Fruit fly (Drosophila melanogaster) whole organism, wandering third instar larva: Measurements from ENCODE around the gene wfs1.

ENCODE experiments used
- Abd-B ChIP-seq: fragments of >200 bp; optimal IDR thresholded peaks from 2 replicates; lab custom pipeline; 2017; ENCODE audit warnings: missing biosample characterization, missing genetic modification characterization
- CG32264 ChIP-seq: fragments of 200-800 bp; sonication (Bioruptor generic); optimal IDR thresholded peaks from 2 replicates; lab custom pipeline; 2016; ENCODE audit warnings: missing biosample characterization, missing genetic modification characterization
- CG9705 ChIP-seq: fragments of 200-800 bp; sonication (Bioruptor generic); optimal IDR thresholded peaks from 2 replicates; lab custom pipeline; 2018; ENCODE audit warnings: missing biosample characterization, mild to moderate bottlenecking, missing genetic modification characterization
- CrebA ChIP-seq: fragments of 200-800 bp; sonication (Bioruptor generic); optimal IDR thresholded peaks from 2 replicates; lab custom pipeline; 2016; ENCODE audit warnings: missing biosample characterization, mild to moderate bottlenecking, missing genetic modification characterization, borderline replicate concordance
- Dfd ChIP-seq: fragments of >200 bp; optimal IDR thresholded peaks from 2 replicates; lab custom pipeline; 2017; ENCODE audit warnings: missing biosample characterization, missing genetic modification characterization
- Dif ChIP-seq: fragments of 200-275, 200-300 bp; sonication (Bioruptor generic); optimal IDR thresholded peaks from 2 replicates; lab custom pipeline; 2018; ENCODE audit warnings: missing biosample characterization, missing genetic modification characterization; ENCODE audit not compliant: partially characterized antibody
- GATAd ChIP-seq: sonication (Bioruptor generic); optimal IDR thresholded peaks from 2 replicates; lab custom pipeline; 2016; ENCODE audit warnings: missing biosample characterization, missing genetic modification characterization
- HLH106 ChIP-seq: fragments of 200-800 bp; optimal IDR thresholded peaks from 3 replicates; lab custom pipeline; 2019; ENCODE audit warnings: missing biosample characterization, mild to moderate bottlenecking, missing genetic modification characterization, moderate library complexity
- Hnf4 ChIP-seq: fragments of 200-800 bp; sonication (Bioruptor generic); optimal IDR thresholded peaks from 2 replicates; lab custom pipeline; 2016; ENCODE audit warnings: missing biosample characterization, mild to moderate bottlenecking, missing genetic modification characterization
- Hr78 ChIP-seq: fragments of >200 bp; optimal IDR thresholded peaks from 2 replicates; lab custom pipeline; 2017; ENCODE audit warnings: missing biosample characterization, missing genetic modification characterization
- Hr83 ChIP-seq: fragments of 200-300 bp; sonication (Bioruptor generic); optimal IDR thresholded peaks from 2 replicates; lab custom pipeline; 2016; ENCODE audit warnings: missing biosample characterization, mild to moderate bottlenecking, missing genetic modification characterization, moderate library complexity; ENCODE audit not compliant: poor library complexity, severe bottlenecking
- Jra ChIP-seq: sonication (Bioruptor generic); optimal IDR thresholded peaks from 2 replicates; lab custom pipeline; 2016; ENCODE audit warnings: missing biosample characterization, missing genetic modification characterization
- Mio ChIP-seq: sonication (Bioruptor generic); optimal IDR thresholded peaks from 2 replicates; lab custom pipeline; 2016; ENCODE audit warnings: missing biosample characterization, missing genetic modification characterization
- Myc ChIP-seq: fragments of >200 bp; optimal IDR thresholded peaks from 2 replicates; lab custom pipeline; 2017
- N ChIP-seq: fragments of >200 bp; optimal IDR thresholded peaks from 2 replicates; lab custom pipeline; 2018; ENCODE audit warnings: missing biosample characterization, missing external identifiers, missing genetic modification characterization
- OdsH ChIP-seq: fragments of 200-800 bp; sonication (Bioruptor generic); optimal IDR thresholded peaks from 2 replicates; lab custom pipeline; 2016; ENCODE audit warnings: missing biosample characterization, mild to moderate bottlenecking, missing genetic modification characterization
- Rel ChIP-seq, 2 experiments: fragments of 200-800 bp; sonication (Bioruptor generic) in 1 of 2; optimal IDR thresholded peaks; 2 replicates in 1 of 2; 3 replicates in 1 of 2; lab custom pipeline; 2016 to 2019; ENCODE audit warnings: mild to moderate bottlenecking in 2 of 2, missing biosample characterization in 2 of 2, missing genetic modification characterization in 2 of 2, moderate library complexity in 1 of 2
- Sp1 ChIP-seq: fragments of 200-800 bp; sonication (Bioruptor generic); optimal IDR thresholded peaks from 3 replicates; lab custom pipeline; 2019; ENCODE audit warnings: missing biosample characterization, mild to moderate bottlenecking, missing genetic modification characterization, moderate library complexity
- Vsx2 ChIP-seq: fragments of 200-300, 225-300 bp; sonication (Bioruptor generic); optimal IDR thresholded peaks from 2 replicates; lab custom pipeline; 2018; ENCODE audit warnings: missing biosample characterization, missing genetic modification characterization; ENCODE audit not compliant: partially characterized antibody
- br ChIP-seq: fragments of 200-800 bp; sonication (Bioruptor generic); optimal IDR thresholded peaks from 2 replicates; lab custom pipeline; 2016; ENCODE audit warnings: missing biosample characterization, missing genetic modification characterization
- brk ChIP-seq: fragments of 200-800 bp; sonication (Bioruptor generic); optimal IDR thresholded peaks from 2 replicates; lab custom pipeline; 2016; ENCODE audit warnings: missing biosample characterization, mild to moderate bottlenecking, missing genetic modification characterization
- dl ChIP-seq, 2 experiments: fragments of 175-275, 200-275 bp in 1 of 2; fragments of 200-275 bp in 1 of 2; sonication (Bioruptor generic); optimal IDR thresholded peaks; lab custom pipeline; 2018; ENCODE audit warnings: mild to moderate bottlenecking in 2 of 2, missing biosample characterization in 2 of 2, missing genetic modification characterization in 2 of 2, moderate library complexity in 2 of 2; ENCODE audit not compliant: partially characterized antibody in 2 of 2, insufficient read depth in 1 of 2
- dmrt93B ChIP-seq: fragments of 200-800 bp; sonication (Bioruptor generic); optimal IDR thresholded peaks from 2 replicates; lab custom pipeline; 2018; ENCODE audit warnings: missing biosample characterization, mild to moderate bottlenecking, missing genetic modification characterization
- dsf ChIP-seq: sonication (Bioruptor generic); optimal IDR thresholded peaks from 2 replicates; lab custom pipeline; 2016; ENCODE audit warnings: missing biosample characterization, missing genetic modification characterization, borderline replicate concordance
- ey ChIP-seq: fragments of 200-800 bp; sonication (Bioruptor generic); optimal IDR thresholded peaks from 2 replicates; lab custom pipeline; 2016; ENCODE audit warnings: missing biosample characterization, missing genetic modification characterization
- foxo ChIP-seq, 2 experiments: fragments of 200-800 bp; sonication (Bioruptor generic); optimal IDR thresholded peaks; 2 replicates in 1 of 2; 3 replicates in 1 of 2; lab custom pipeline; 2016 to 2017; ENCODE audit warnings: missing biosample characterization in 2 of 2, missing genetic modification characterization in 2 of 2
- fru ChIP-seq: fragments of 200-800 bp; sonication (Bioruptor generic); optimal IDR thresholded peaks from 3 replicates; lab custom pipeline; 2016; ENCODE audit warnings: missing biosample characterization, mild to moderate bottlenecking, missing genetic modification characterization
- h ChIP-seq: fragments of 200-800 bp; sonication (Bioruptor generic); optimal IDR thresholded peaks from 3 replicates; lab custom pipeline; 2016; ENCODE audit warnings: missing biosample characterization, mild to moderate bottlenecking, missing genetic modification characterization
- jim ChIP-seq: fragments of 175-275, 200-325 bp; sonication (Bioruptor generic); optimal IDR thresholded peaks from 2 replicates; lab custom pipeline; 2016; ENCODE audit warnings: missing biosample characterization, mild to moderate bottlenecking, missing genetic modification characterization
- lola ChIP-seq: fragments of >200 bp; optimal IDR thresholded peaks from 2 replicates; lab custom pipeline; 2017; ENCODE audit warnings: missing biosample characterization, missing genetic modification characterization
- pan ChIP-seq: fragments of >200 bp; optimal IDR thresholded peaks from 2 replicates; lab custom pipeline; 2017
- psq ChIP-seq: fragments of 200-800 bp; sonication (Bioruptor generic); optimal IDR thresholded peaks from 3 replicates; lab custom pipeline; 2017; ENCODE audit warnings: missing biosample characterization, mild to moderate bottlenecking, missing genetic modification characterization, moderate library complexity
- rgr ChIP-seq: fragments of 200-800 bp; sonication (Bioruptor generic); optimal IDR thresholded peaks from 3 replicates; lab custom pipeline; 2016; ENCODE audit warnings: missing biosample characterization, mild to moderate bottlenecking, missing genetic modification characterization
- sage ChIP-seq: fragments of 200-800 bp; sonication (Bioruptor generic); optimal IDR thresholded peaks from 2 replicates; lab custom pipeline; 2016; ENCODE audit warnings: missing biosample characterization, mild to moderate bottlenecking, missing genetic modification characterization
- sv ChIP-seq: fragments of 200-800 bp; sonication (Bioruptor generic); optimal IDR thresholded peaks from 3 replicates; lab custom pipeline; 2016; ENCODE audit warnings: missing biosample characterization, missing genetic modification characterization
- tai ChIP-seq: sonication (Bioruptor generic); optimal IDR thresholded peaks from 2 replicates; lab custom pipeline; 2016; ENCODE audit warnings: missing biosample characterization, missing genetic modification characterization
- usp ChIP-seq: fragments of >200 bp; optimal IDR thresholded peaks from 2 replicates; lab custom pipeline; 2017; ENCODE audit warnings: missing biosample characterization, missing genetic modification characterization
- woc ChIP-seq: sonication (Bioruptor generic); optimal IDR thresholded peaks from 2 replicates; lab custom pipeline; 2016; ENCODE audit warnings: missing biosample characterization, mild to moderate bottlenecking, missing genetic modification characterization

The wfs1 gene

dm6 chr3R:22673528-22673959 is 16.6 kb downstream of the wfs1 start:
- peak; percentile 82 for TF ChIP-seq br
- no peak for TF ChIP-seq Myc (lab: Kevin White, UChicago)
- peak; percentile 83 for TF ChIP-seq fru (GFP tag; lab: Kevin White, UChicago)
- TF ChIP-seq sv (GFP tag; lab: Kevin White, UChicago), result peak; percentile 42
- no peak for TF ChIP-seq Hr78 (GFP tag; lab: Kevin White, UChicago)
- TF ChIP-seq CrebA (GFP tag; lab: Kevin White, UChicago), result no peak
- TF ChIP-seq Hnf4, result no peak
- TF ChIP-seq rgr (GFP tag; lab: Kevin White, UChicago), result peak; percentile 56
- no peak for TF ChIP-seq pan (lab: Kevin White, UChicago)
- TF ChIP-seq usp, result no peak
- TF ChIP-seq Rel (GFP tag; optimal IDR thresholded peaks at IDR 0.05; lab: Kevin White, UChicago), result no peak
- TF ChIP-seq Rel (tag; optimal IDR thresholded peaks at IDR 0.05; lab: Kevin White, UChicago), result no peak
- TF ChIP-seq Hr83 (GFP tag; lab: Kevin White, UChicago), result no peak
- peak; percentile 56 for TF ChIP-seq dmrt93B (GFP tag; lab: Kevin White, UChicago)
- TF ChIP-seq h (GFP tag; lab: Kevin White, UChicago), result peak; percentile 78
- no peak for TF ChIP-seq jim
- peak; percentile 37 for TF ChIP-seq CG9705 (GFP tag; lab: Kevin White, UChicago)
- no peak for TF ChIP-seq tai
- no peak for TF ChIP-seq Mio (GFP tag; lab: Kevin White, UChicago)
- TF ChIP-seq OdsH (GFP tag; lab: Kevin White, UChicago), result peak; percentile 70
- no peak for TF ChIP-seq sage
- no peak for TF ChIP-seq Abd-B (GFP tag; lab: Kevin White, UChicago)
- TF ChIP-seq ey (GFP tag; lab: Kevin White, UChicago), result peak; percentile 67
- no peak for TF ChIP-seq Dif (GFP tag; lab: Kevin White, UChicago)
- no peak for TF ChIP-seq dsf (GFP tag; lab: Kevin White, UChicago)
- no peak for TF ChIP-seq Vsx2
- peak; percentile 74 for TF ChIP-seq Sp1 (GFP tag; lab: Kevin White, UChicago)
- TF ChIP-seq Jra (GFP tag; lab: Kevin White, UChicago), result no peak
- peak; percentile 80 for TF ChIP-seq woc (GFP tag; lab: Kevin White, UChicago)
- no peak for TF ChIP-seq lola
- TF ChIP-seq psq, result peak; percentile 60
- TF ChIP-seq dl (GFP tag; optimal IDR thresholded peaks at IDR 0.05; lab: Kevin White, UChicago; ENCODE audit: insufficient read depth in 1 of 2, partially characterized antibody in 2 of 2), result no peak
- TF ChIP-seq CG32264 (GFP tag; lab: Kevin White, UChicago), result peak; percentile 7
- TF ChIP-seq brk (GFP tag; lab: Kevin White, UChicago), result no peak
- TF ChIP-seq HLH106 (tag; lab: Kevin White, UChicago), result peak; percentile 73
- peak in 1 of 2 experiments; percentile 80 for TF ChIP-seq foxo (GFP tag; optimal IDR thresholded peaks at IDR 0.05; lab: Kevin White, UChicago)
- TF ChIP-seq Dfd, result no peak
- no peak for TF ChIP-seq N
- TF ChIP-seq GATAd (GFP tag; lab: Kevin White, UChicago), result no peak

dm6 chr3R:22672695-22673346 is 17.4 kb downstream of the wfs1 start:
- TF ChIP-seq h (GFP tag; lab: Kevin White, UChicago), result no peak
- TF ChIP-seq, all 38 proteins: peak for 0
